Fruit fly (Drosophila melanogaster): ENCODE measurements around the gene emb.

Gene emb

DNA sequence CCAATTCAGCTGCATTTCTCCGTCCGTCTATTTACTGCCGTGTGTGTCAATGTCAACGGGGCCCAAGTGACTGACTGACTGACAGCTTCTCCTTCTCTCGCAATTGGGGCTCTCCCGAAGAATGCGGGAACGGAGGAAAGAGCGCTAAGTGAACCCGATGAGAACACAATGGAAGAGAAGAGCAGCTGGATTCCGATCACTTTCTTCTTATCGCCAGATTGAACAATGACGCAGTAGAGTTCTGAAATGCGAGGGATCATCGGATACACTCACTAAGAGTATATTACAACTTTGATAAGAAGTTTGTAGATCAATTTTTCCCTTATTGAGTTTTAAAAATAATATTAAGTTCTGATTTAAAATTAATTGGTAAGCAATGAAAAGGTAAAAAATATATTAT is 8.2 kb downstream of the emb start, which contains the start of gene Naglu (continued):
- TF ChIP-seq acj6 (GFP tag; optimal IDR thresholded peaks at IDR 0.05) (no peak), fd85E (GFP tag; optimal IDR thresholded peaks at IDR 0.05) (no peak), CG3919 (GFP tag; optimal IDR thresholded peaks at IDR 0.05) (no peak)

dm6 chr2L:8414887-8415883 is 11.8 kb downstream of the emb start, which contains the start of the genes CG13398 and Akap200:
Gene CG13398, minus strand, starts transcription at chr2L:8415256.
Gene Akap200, plus strand, starts transcription at chr2L:8415690.
- TF ChIP-seq cyc (GFP tag; optimal IDR thresholded peaks at IDR 0.05) (peak; percentile 27), Ets21C (GFP tag; optimal IDR thresholded peaks at IDR 0.05) (peak; percentile 12), net (GFP tag; optimal IDR thresholded peaks at IDR 0.05) (peak; percentile 46), acj6 (GFP tag; optimal IDR thresholded peaks at IDR 0.05) (no peak), CG6276 (GFP tag; optimal IDR thresholded peaks at IDR 0.05) (no peak), CG10669 (GFP tag; optimal IDR thresholded peaks at IDR 0.05) (no peak), fd85E (GFP tag; optimal IDR thresholded peaks at IDR 0.05) (no peak), CG3919 (GFP tag; optimal IDR thresholded peaks at IDR 0.05) (peak; percentile 18), lz (GFP tag; optimal IDR thresholded peaks at IDR 0.05) (peak; percentile 22), CG1621 (tag; optimal IDR thresholded peaks at IDR 0.05) (no peak), CG10631 (GFP tag; optimal IDR thresholded peaks at IDR 0.05) (peak; percentile 64), Eip78C (GFP tag) (peak; percentile 76), CG6163 (GFP tag; IDR thresholded peaks at IDR 0.05) (peak; percentile 68; the same call in 1 of the 3 replicates), salr (GFP tag; optimal IDR thresholded peaks at IDR 0.05) (no peak), OdsH (GFP tag; optimal IDR thresholded peaks at IDR 0.05) (no peak), CG11902 (GFP tag; optimal IDR thresholded peaks at IDR 0.05) (no peak), CG9139 (GFP tag; optimal IDR thresholded peaks at IDR 0.05) (no peak), dsx (GFP tag; optimal IDR thresholded peaks at IDR 0.05; ENCODE audit: poor library complexity, severe bottlenecking) (peak; percentile 2), CG8319 (GFP tag; optimal IDR thresholded peaks at IDR 0.05) (no peak), ss (GFP tag; optimal IDR thresholded peaks at IDR 0.05) (peak; percentile 6 to 45), CG11294 (GFP tag; IDR thresholded peaks at IDR 0.05) (no peak; the same call in 1 of the 2 replicates), pdm3 (GFP tag; optimal IDR thresholded peaks at IDR 0.05) (no peak), CG15336 (GFP tag; IDR thresholded peaks at IDR 0.05) (no peak; the same call in 1 of the 2 replicates), fkh (GFP tag; optimal IDR thresholded peaks at IDR 0.05) (peak; percentile 78), dac (GFP tag; optimal IDR thresholded peaks at IDR 0.05) (no peak), CG16779 (tag; optimal IDR thresholded peaks at IDR 0.05) (no peak), CG31627 (GFP tag; optimal IDR thresholded peaks at IDR 0.05) (peak; percentile 47), CG6854 (GFP tag; optimal IDR thresholded peaks at IDR 0.05) (peak; percentile 41), Blimp-1 (GFP tag; optimal IDR thresholded peaks at IDR 0.05) (no peak), Gug (GFP tag; IDR thresholded peaks at IDR 0.05) (no peak), svp (GFP tag) (peak; percentile 84), Eip75B (GFP tag; optimal IDR thresholded peaks at IDR 0.05) (peak; percentile 30), CG32006 (GFP tag; optimal IDR thresholded peaks at IDR 0.05) (no peak), spab (GFP tag; optimal IDR thresholded peaks at IDR 0.05) (no peak), CG11762 (GFP tag; optimal IDR thresholded peaks at IDR 0.05; ENCODE audit: insufficient read depth) (no peak), Eip93F (GFP tag; optimal IDR thresholded peaks at IDR 0.05) (no peak), esn (GFP tag; optimal IDR thresholded peaks at IDR 0.05) (peak; percentile 71), CG3032 (tag; optimal IDR thresholded peaks at IDR 0.05) (peak; percentile 48), CG8119 (GFP tag; IDR thresholded peaks at IDR 0.05) (peak; percentile 55; the same call in 1 of the 3 replicates), CG4318 (GFP tag; optimal IDR thresholded peaks at IDR 0.05) (no peak), eg (GFP tag; IDR thresholded peaks at IDR 0.05) (no peak), Smox (GFP tag; optimal IDR thresholded peaks at IDR 0.05) (no peak), Hr39 (GFP tag; optimal IDR thresholded peaks at IDR 0.05) (no peak), Lpt (GFP tag; optimal IDR thresholded peaks at IDR 0.05) (no peak), CG7368 (GFP tag; optimal IDR thresholded peaks at IDR 0.05) (peak; percentile 25), Sox102F (GFP tag; optimal IDR thresholded peaks at IDR 0.05) (peak; percentile 35), achi (GFP tag; optimal IDR thresholded peaks at IDR 0.05) (peak; percentile 52)

All from whole organism, prepupa.